Worm (Caenorhabditis elegans): Measurements from ENCODE around the gene W02B12.16.

DNA sequence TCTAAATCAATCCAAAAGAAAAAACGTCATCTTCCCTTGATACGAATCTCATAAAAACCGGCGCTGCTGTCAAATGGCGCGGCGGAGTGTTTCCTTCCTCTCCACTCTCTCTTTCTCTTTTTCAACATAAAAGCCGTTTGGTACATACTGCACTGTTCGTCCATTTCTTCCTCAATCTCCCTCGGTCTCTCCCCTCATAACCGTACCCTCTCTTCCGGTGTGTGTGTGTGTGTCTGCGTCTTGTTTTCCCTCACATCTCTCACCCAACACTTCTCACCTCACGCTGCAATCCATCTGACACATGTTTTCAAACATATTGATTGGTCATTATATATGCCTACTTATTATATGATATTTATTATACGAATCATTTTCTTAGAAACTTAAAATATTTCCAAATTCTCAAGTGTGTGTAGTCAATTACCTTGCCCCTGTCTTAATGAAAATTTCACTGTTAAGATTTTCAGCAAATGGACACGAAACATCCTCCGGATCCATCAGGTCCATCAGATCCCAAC is 11.8 kb downstream of the W02B12.16 start, which contains the start of the genes aars-1 and rga-1:
- TF ChIP-seq lin-39 (tag; optimal IDR thresholded peaks at IDR 0.05) (no peak), nhr-11 (tag; optimal IDR thresholded peaks at IDR 0.05) (no peak), zag-1 (tag; optimal IDR thresholded peaks at IDR 0.05) (no peak), egl-27 (tag; optimal IDR thresholded peaks at IDR 0.05) (no peak), R02D3.7 (tag; optimal IDR thresholded peaks at IDR 0.05) (peak; percentile 35), snpc-4 (tag; optimal IDR thresholded peaks at IDR 0.05) (peak; percentile 29), ztf-4 (tag; optimal IDR thresholded peaks at IDR 0.05) (no peak), ama-1 (optimal IDR thresholded peaks at IDR 0.05) (no peak), pqm-1 (tag; optimal IDR thresholded peaks at IDR 0.05) (peak; percentile 82)
